Worm (Caenorhabditis elegans) whole organism, dauer: ENCODE data around the gene act-5.

Source experiments
- unc-62 ChIP-seq: sonication (generic microtip); optimal IDR thresholded peaks from 2 replicates; lab custom pipeline; 2017; ENCODE audit warnings: missing biosample characterization, missing genetic modification reagents, missing genetic modification characterization

Gene act-5

ce11 chrIII:13600254-13600653 is 5.6 kb downstream of the act-5 start:
- no peak for TF ChIP-seq unc-62 (GFP tag; lab: Kevin White, UChicago)

- no peak for TF ChIP-seq unc-62 (GFP tag; lab: Kevin White, UChicago)
Measured at ce11 chrIII:13581727-13582126, 24.1 kb downstream of the act-5 start.

ce11 chrIII:13580538-13580937 is 25.3 kb downstream of the act-5 start, which contains the start of gene T05D4.5:
TSS of gene T05D4.5 (plus strand) at chrIII:13580838.
- no peak for TF ChIP-seq unc-62 (GFP tag; lab: Kevin White, UChicago)

- no peak for TF ChIP-seq unc-62 (GFP tag; lab: Kevin White, UChicago)
Measured at ce11 chrIII:13580076-13580475, 25.8 kb downstream of the act-5 start.

ce11 chrIII:13575610-13576232 is 30.1 kb downstream of the act-5 start, which contains the start of gene osm-7:
TSS of gene osm-7 (plus strand) at chrIII:13576182.
- TF ChIP-seq unc-62 (GFP tag; lab: Kevin White, UChicago): no peak

ce11 chrIII:13570347-13570746 is 35.5 kb downstream of the act-5 start, which contains the start of gene exc-12:
TSS of gene exc-12 (minus strand) at chrIII:13570447.
- TF ChIP-seq unc-62 (GFP tag; lab: Kevin White, UChicago): no peak

- TF ChIP-seq unc-62 (GFP tag; lab: Kevin White, UChicago): no peak
Measured at ce11 chrIII:13565972-13566371, 39.9 kb downstream of the act-5 start.

ce11 chrIII:13564929-13565328 is 40.9 kb downstream of the act-5 start, which contains the start of gene aldo-1:
TSS of gene aldo-1 (minus strand) at chrIII:13564937.
- TF ChIP-seq unc-62 (GFP tag; lab: Kevin White, UChicago): no peak

- no peak for TF ChIP-seq unc-62 (GFP tag; lab: Kevin White, UChicago)
Measured at ce11 chrIII:13563583-13563982, 42.3 kb downstream of the act-5 start.

- TF ChIP-seq unc-62 (GFP tag; lab: Kevin White, UChicago): no peak
Measured at ce11 chrIII:13563000-13563522, 42.8 kb downstream of the act-5 start, which contains the start of gene T05D4.2. TSS of gene T05D4.2 (minus strand) at chrIII:13563082.

- TF ChIP-seq unc-62 (GFP tag; lab: Kevin White, UChicago): no peak
Measured at ce11 chrIII:13561233-13561632, 44.6 kb downstream of the act-5 start.

ce11 chrIII:13560715-13561114 is 45.2 kb downstream of the act-5 start:
- TF ChIP-seq unc-62 (GFP tag; lab: Kevin White, UChicago): no peak

- no peak for TF ChIP-seq unc-62 (GFP tag; lab: Kevin White, UChicago)
Measured at ce11 chrIII:13556039-13556438, 49.8 kb downstream of the act-5 start.

- TF ChIP-seq unc-62 (GFP tag; lab: Kevin White, UChicago): no peak
Measured at ce11 chrIII:13555234-13555633, 50.6 kb downstream of the act-5 start, which contains the start of gene scav-2. TSS of gene scav-2 (minus strand) at chrIII:13555334.
